Worm (Caenorhabditis elegans): ENCODE results near the gene chtl-1.
A peak's percentile ranks its signal among the peaks of the same experiment; 100 is the strongest.

- TF ChIP-seq nhr-28 (tag; optimal IDR thresholded peaks at IDR 0.05) (peak; percentile 8), R02D3.7 (tag; optimal IDR thresholded peaks at IDR 0.05) (no peak), mdl-1 (tag; optimal IDR thresholded peaks at IDR 0.05) (peak in 1 of 2 experiments; percentile 36), unc-62 (GFP tag; optimal IDR thresholded peaks at IDR 0.05 in 1 of 2) (no peak), unc-62 (tag; optimal IDR thresholded peaks at IDR 0.05) (no peak), hif-1 (tag; optimal IDR thresholded peaks at IDR 0.05) (no peak), mxl-3 (GFP tag; optimal IDR thresholded peaks at IDR 0.05) (peak; percentile 68), pha-4 (GFP tag; IDR thresholded peaks at IDR 0.05) (no peak), pha-4 (tag; optimal IDR thresholded peaks at IDR 0.05) (no peak)
Observed at ce11 chrX:5337959-5338358, 26.2 kb downstream of the chtl-1 start, which contains the start of gene C26B9.3.
